Worm (Caenorhabditis elegans): Measurements from ENCODE around the gene C33F10.12.

- TF ChIP-seq madf-2 (tag; optimal IDR thresholded peaks at IDR 0.05) (no peak), ahr-1 (tag; optimal IDR thresholded peaks at IDR 0.05) (no peak), syd-9 (tag; optimal IDR thresholded peaks at IDR 0.05) (no peak), ama-1 (optimal IDR thresholded peaks at IDR 0.05) (no peak), lim-6 (tag; optimal IDR thresholded peaks at IDR 0.05) (no peak), ceh-45 (GFP tag; IDR thresholded peaks at IDR 0.05) (no peak), pha-2 (tag; optimal IDR thresholded peaks at IDR 0.05) (no peak), nhr-232 (tag; optimal IDR thresholded peaks at IDR 0.05) (no peak)
Measured at ce11 chrII:4834761-4835160, 2.8 kb downstream of the C33F10.12 start, which contains the start of the genes C33F10.11 and C33F10.1.
